Fruit fly (Drosophila melanogaster): ENCODE data around the gene Alms1a.

dm6 chrX:4677427-4677826, 41.6 kb upstream of the Alms1a start:
- TF ChIP-seq h (optimal IDR thresholded peaks at IDR 0.05) (no peak), Myc (optimal IDR thresholded peaks at IDR 0.05) (no peak)
